Fruit fly (Drosophila melanogaster) Kc167 (cell line): Measurements from ENCODE around the gene Serinc.

Experiments used
- Myc ChIP-seq: fragments of >200 bp; optimal IDR thresholded peaks from 2 replicates; lab custom pipeline; 2017; ENCODE audit warnings: missing external identifiers
- Sin3A ChIP-seq: fragments of >200 bp; optimal IDR thresholded peaks from 2 replicates; lab custom pipeline; 2018; ENCODE audit warnings: missing external identifiers
- psq ChIP-seq: fragments of >200 bp; optimal IDR thresholded peaks from 2 replicates; lab custom pipeline; 2017; ENCODE audit warnings: missing external identifiers
- ttk ChIP-seq: sonication (Bioruptor generic); optimal IDR thresholded peaks from 2 replicates; lab custom pipeline; 2017; ENCODE audit warnings: missing external identifiers

- TF ChIP-seq psq (no peak), Myc (lab: Kevin White, UChicago) (no peak), ttk (lab: Kevin White, UChicago) (no peak), Sin3A (no peak)
Observed at dm6 chr3L:16385880-16386584, 26.5 kb upstream of the Serinc start, which contains the start of the genes Agpat3 and RAF2.
